Worm (Caenorhabditis elegans): ENCODE data around the gene T12G3.4.

The T12G3.4 gene

ce11 chrIV:12005090-12005770 lies 42.8 kb upstream of the T12G3.4 start (continued):
- no peak for TF ChIP-seq bed-1 (GFP tag; IDR thresholded peaks at IDR 0.05)
- peak; percentile 32 for TF ChIP-seq nhr-80 (tag; optimal IDR thresholded peaks at IDR 0.05)

DNA sequence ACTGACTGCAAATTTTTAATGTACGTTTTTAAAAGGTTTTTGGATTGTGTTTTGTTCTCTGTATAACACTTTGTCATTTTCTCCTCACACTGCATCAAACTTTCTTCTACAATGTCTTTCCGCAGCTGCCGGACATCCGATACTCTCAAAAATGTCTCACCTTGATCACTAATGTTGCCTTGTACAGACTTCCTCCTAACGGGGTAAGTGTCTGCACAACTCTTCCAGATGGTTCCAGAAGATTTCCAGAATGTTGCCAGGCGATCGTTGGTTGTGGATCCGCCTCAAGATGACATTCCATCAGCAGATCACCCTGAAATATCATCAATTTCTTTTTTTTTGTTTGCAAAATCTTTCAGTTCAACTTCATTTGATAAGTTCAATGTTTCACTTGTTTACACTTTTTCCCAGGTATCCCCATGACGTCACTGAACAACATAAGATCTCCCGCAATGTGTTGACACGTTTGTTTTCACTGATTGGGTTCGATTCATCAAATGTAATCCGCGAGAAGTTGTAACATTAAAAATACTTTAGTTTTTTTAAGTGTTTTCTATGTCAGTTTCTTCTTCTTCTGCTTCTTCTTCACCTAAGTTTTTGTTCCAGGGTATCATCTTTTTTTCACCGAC lies 38.9 kb upstream of the T12G3.4 start:
- no peak for TF ChIP-seq ztf-22 (GFP tag; optimal IDR thresholded peaks at IDR 0.05)
- no peak for TF ChIP-seq lir-1 (GFP tag; conservative IDR thresholded peaks at IDR 0.05)
- no peak for TF ChIP-seq atf-7 (tag; optimal IDR thresholded peaks at IDR 0.05)
- TF ChIP-seq mcd-1 (GFP tag; IDR thresholded peaks at IDR 0.05): no peak
- peak; percentile 50 for TF ChIP-seq somi-1 (GFP tag; optimal IDR thresholded peaks at IDR 0.05)

DNA sequence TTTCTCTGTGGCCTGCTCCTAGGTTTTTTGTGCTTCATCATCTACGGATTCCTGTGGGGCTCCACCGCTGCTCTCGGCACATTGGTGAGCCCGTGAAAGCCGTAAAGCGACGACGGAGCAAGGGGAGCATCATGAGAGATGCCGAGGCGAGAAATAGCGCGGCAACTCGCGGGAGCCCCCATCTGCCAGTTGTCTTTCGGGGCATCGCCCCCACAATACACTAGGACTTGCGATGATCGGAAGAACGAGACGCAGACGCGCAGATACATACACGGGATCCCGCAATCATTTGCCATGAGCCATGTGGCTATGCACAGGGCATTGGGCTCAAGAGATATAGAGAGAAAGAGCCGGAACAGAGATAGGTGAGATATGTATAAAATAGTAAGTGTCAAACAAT lies 37.7 kb upstream of the T12G3.4 start:
- TF ChIP-seq F37B4.10 (GFP tag; IDR thresholded peaks at IDR 0.05): no peak
- TF ChIP-seq attf-5 (GFP tag; optimal IDR thresholded peaks at IDR 0.05): peak; percentile 15
- TF ChIP-seq cebp-2 (GFP tag; IDR thresholded peaks at IDR 0.05): no peak
- no peak for TF ChIP-seq lsy-27 (tag; optimal IDR thresholded peaks at IDR 0.05; ENCODE audit: borderline replicate concordance, insufficient read depth)
- no peak for TF ChIP-seq snpc-3.4 (tag; optimal IDR thresholded peaks at IDR 0.05)
- no peak for TF ChIP-seq lin-35 (GFP tag; optimal IDR thresholded peaks at IDR 0.05)
- TF ChIP-seq egl-44 (GFP tag; IDR thresholded peaks at IDR 0.05): no peak
- TF ChIP-seq nfyb-1 (GFP tag; IDR thresholded peaks at IDR 0.05): no peak
- no peak for TF ChIP-seq lsl-1 (GFP tag; optimal IDR thresholded peaks at IDR 0.05)
- no peak for TF ChIP-seq C06A6.2 (GFP tag; conservative IDR thresholded peaks at IDR 0.05)
- TF ChIP-seq let-526 (GFP tag; IDR thresholded peaks at IDR 0.05): no peak
- TF ChIP-seq tbx-9 (tag; optimal IDR thresholded peaks at IDR 0.05; ENCODE audit: borderline replicate concordance): no peak
- no peak for TF ChIP-seq chd-7 (tag; optimal IDR thresholded peaks at IDR 0.05)
- TF ChIP-seq K12H6.12 (tag; optimal IDR thresholded peaks at IDR 0.05): no peak
- no peak for TF ChIP-seq tlf-1 (GFP tag; optimal IDR thresholded peaks at IDR 0.05)
- TF ChIP-seq mxl-1 (tag; optimal IDR thresholded peaks at IDR 0.05): no peak
- TF ChIP-seq egl-18 (GFP tag; IDR thresholded peaks at IDR 0.05): no peak
- TF ChIP-seq lin-54 (GFP tag; optimal IDR thresholded peaks at IDR 0.05): no peak
- no peak for TF ChIP-seq snpc-4 (GFP tag; optimal IDR thresholded peaks at IDR 0.05)
- TF ChIP-seq snpc-4 (tag; optimal IDR thresholded peaks at IDR 0.05): no peak
- no peak for TF ChIP-seq lin-40 (tag; optimal IDR thresholded peaks at IDR 0.05)
- TF ChIP-seq zfh-2 (GFP tag; conservative IDR thresholded peaks at IDR 0.05): peak; percentile 97
- no peak for TF ChIP-seq attf-3 (GFP tag; conservative IDR thresholded peaks at IDR 0.05)
- peak; percentile 6 for TF ChIP-seq ztf-22 (GFP tag; optimal IDR thresholded peaks at IDR 0.05)
- TF ChIP-seq somi-1 (GFP tag; optimal IDR thresholded peaks at IDR 0.05): peak; percentile 26
- TF ChIP-seq egrh-3 (GFP tag; IDR thresholded peaks at IDR 0.05): peak; percentile 68; the same call in 1 of the 2 replicates
- TF ChIP-seq aptf-3 (GFP tag; IDR thresholded peaks at IDR 0.05): no peak
- TF ChIP-seq ekl-4 (GFP tag; IDR thresholded peaks at IDR 0.05): no peak
- no peak for TF ChIP-seq ceh-79 (tag; optimal IDR thresholded peaks at IDR 0.05)
- TF ChIP-seq Y53G8AR.9 (GFP tag; conservative IDR thresholded peaks at IDR 0.05): no peak
- TF ChIP-seq mes-4 (tag; optimal IDR thresholded peaks at IDR 0.05): no peak
- TF ChIP-seq ceh-91 (GFP tag; IDR thresholded peaks at IDR 0.05): no peak
- 0 out of 2 replicates have a peak, but pooled peaks have one; percentile 14 for TF ChIP-seq hmg-1.2 (GFP tag; IDR thresholded peaks at IDR 0.05)
- TF ChIP-seq lag-1 (GFP tag; IDR thresholded peaks at IDR 0.05): no peak
- TF ChIP-seq F49E8.2 (tag; optimal IDR thresholded peaks at IDR 0.05; ENCODE audit: insufficient read depth): no peak
- no peak for TF ChIP-seq rcor-1 (GFP tag; IDR thresholded peaks at IDR 0.05)
